Worm (Caenorhabditis elegans) whole organism, L4/young adult: ENCODE measurements around the gene fipr-6.

Source experiments
- W03F9.2 ChIP-seq: fragments of 150-350 bp; optimal IDR thresholded peaks from 2 replicates; lab custom pipeline; 2014; ENCODE audit warnings: missing biosample characterization, missing genetic modification characterization
- dao-5 ChIP-seq: sonication (generic microtip); optimal IDR thresholded peaks from 2 replicates; lab custom pipeline; 2016; ENCODE audit warnings: missing genotype, missing genetic modification characterization, moderate library complexity, missing compliant biosample characterization
- him-1 ChIP-seq: sonication (generic microtip); optimal IDR thresholded peaks from 2 replicates; lab custom pipeline; 2016; ENCODE audit warnings: missing genotype, missing genetic modification reagents, missing genetic modification characterization, missing compliant biosample characterization

ce11 chrV:10183810-10184209, 47.2 kb upstream of the fipr-6 start:
- TF ChIP-seq dao-5 (tag; lab: Kevin White, UChicago) (no peak), him-1 (tag; lab: Kevin White, UChicago) (no peak), W03F9.2 (tag; lab: Kevin White, UChicago) (no peak)
